Worm (Caenorhabditis elegans) whole organism, early embryonic: ENCODE data around the gene ugt-5.

ENCODE experiments used
- F13C5.2 ChIP-seq: sonication (generic microtip); optimal IDR thresholded peaks from 2 replicates; lab custom pipeline; 2017; ENCODE audit warnings: mild to moderate bottlenecking, missing genetic modification characterization, inconsistent platforms, missing compliant biosample characterization
- aly-1 ChIP-seq: sonication (generic microtip); optimal IDR thresholded peaks from 2 replicates; lab custom pipeline; 2016; ENCODE audit warnings: missing genetic modification characterization, missing compliant biosample characterization
- ama-1 ChIP-seq: fragments of 150-350 bp; optimal IDR thresholded peaks from 2 replicates; lab custom pipeline; 2014
- ceh-13 ChIP-seq: fragments of 200-800 bp; sonication (Bioruptor generic); optimal IDR thresholded peaks from 2 replicates; lab custom pipeline; 2018; ENCODE audit warnings: mild to moderate bottlenecking, missing genetic modification characterization, missing compliant biosample characterization
- flt-1 ChIP-seq: fragments of 200-800 bp; sonication (Bioruptor generic); IDR thresholded peaks from 2 replicates; pipeline ENCODE4 v1.3.6; 2022; ENCODE audit warnings: missing genetic modification characterization, missing compliant biosample characterization
- scrt-1 ChIP-seq: fragments of 200-800 bp; sonication (Bioruptor generic); IDR thresholded peaks from 2 replicates; pipeline ENCODE4 v1.3.6; 2022; ENCODE audit warnings: missing genetic modification characterization, missing compliant biosample characterization
- tbx-11 ChIP-seq: fragments of 200-800 bp; sonication (Bioruptor generic); IDR thresholded peaks from 2 replicates; pipeline ENCODE4 v1.3.6; 2022; ENCODE audit warnings: missing genetic modification characterization, missing compliant biosample characterization

ce11 chrV:12818486-12818885, 25.7 kb upstream of the ugt-5 start:
- TF ChIP-seq flt-1 (GFP tag; lab: Robert Waterston, UW) (no peak), scrt-1 (no peak), F13C5.2 (tag; lab: Kevin White, UChicago) (no peak), ceh-13 (GFP tag; lab: Kevin White, UChicago) (no peak), tbx-11 (no peak), ama-1 (lab: Kevin White, UChicago) (no peak), aly-1 (no peak)
